Worm (Caenorhabditis elegans) whole organism, midembryonic: ENCODE data around the gene dpff-1.

Source experiments
- T22C8.4 ChIP-seq: fragments of 200-800 bp; sonication (Bioruptor generic); IDR thresholded peaks from 2 replicates; pipeline ENCODE4 v1.3.6; 2022; ENCODE audit warnings: missing genetic modification characterization, missing compliant biosample characterization
- cog-1 ChIP-seq: sonication (generic microtip); optimal IDR thresholded peaks from 2 replicates; lab custom pipeline; 2016; ENCODE audit warnings: missing genetic modification characterization, missing compliant biosample characterization
- flt-1 ChIP-seq: fragments of 200-800 bp; sonication (Bioruptor generic); IDR thresholded peaks from 2 replicates; pipeline ENCODE4 v1.3.6; 2022; ENCODE audit warnings: missing genetic modification characterization, missing compliant biosample characterization
- klf-2 ChIP-seq: fragments of 200-800 bp; sonication (Bioruptor generic); conservative IDR thresholded peaks from 2 replicates; pipeline ENCODE4 v1.3.6; 2022; ENCODE audit warnings: missing genetic modification reagents, missing genetic modification characterization, missing compliant biosample characterization
- ref-1 ChIP-seq: fragments of 200-800 bp; sonication (Bioruptor generic); conservative IDR thresholded peaks from 2 replicates; pipeline ENCODE4 v1.3.6; 2022; ENCODE audit warnings: missing genetic modification reagents, missing genetic modification characterization, missing compliant biosample characterization
- tab-1 ChIP-seq: fragments of 200-800 bp; sonication (Bioruptor generic); IDR thresholded peaks from 2 replicates; pipeline ENCODE4 v1.3.6; 2022; ENCODE audit warnings: missing genetic modification characterization, missing compliant biosample characterization
- ztf-23 ChIP-seq: fragments of 200-800 bp; sonication (Bioruptor generic); IDR thresholded peaks from 2 replicates; pipeline ENCODE4 v1.3.6; 2022; ENCODE audit warnings: missing genetic modification reagents, missing genetic modification characterization, missing compliant biosample characterization
- ztf-29 ChIP-seq: fragments of 200-800 bp; sonication (Bioruptor generic); IDR thresholded peaks from 2 replicates; pipeline ENCODE4 v1.3.6; 2022; ENCODE audit warnings: missing genetic modification reagents, missing genetic modification characterization, missing compliant biosample characterization

ce11 chrIII:5938790-5939452 lies 32.8 kb upstream of the dpff-1 start:
- TF ChIP-seq ztf-29 (GFP tag; lab: Robert Waterston, UW) (no peak), ref-1 (GFP tag; lab: Robert Waterston, UW) (no peak), tab-1 (GFP tag; lab: Robert Waterston, UW) (no peak), flt-1 (GFP tag; lab: Robert Waterston, UW) (no peak), ztf-23 (no peak), T22C8.4 (GFP tag; lab: Robert Waterston, UW) (no peak), klf-2 (GFP tag; lab: Robert Waterston, UW) (no peak), cog-1 (tag; lab: Kevin White, UChicago) (no peak)
